Worm (Caenorhabditis elegans): Measurements from ENCODE around the gene ZK131.11.

The ZK131.11 gene

ce11 chrII:13833505-13833904 lies 41.5 kb downstream of the ZK131.11 start, which contains the start of gene F08G2.5:
Gene F08G2.5 (minus strand): TSS chrII:13833631.
- no peak for TF ChIP-seq pha-2 (tag; optimal IDR thresholded peaks at IDR 0.05)
- TF ChIP-seq ceh-48 (tag; optimal IDR thresholded peaks at IDR 0.05) = no peak
- no peak for TF ChIP-seq pros-1 (tag; optimal IDR thresholded peaks at IDR 0.05)
- TF ChIP-seq eyg-1 (tag; optimal IDR thresholded peaks at IDR 0.05) = no peak
- TF ChIP-seq F13H6.1 (tag; optimal IDR thresholded peaks at IDR 0.05) = no peak
- no peak for TF ChIP-seq K02D7.2 (tag; optimal IDR thresholded peaks at IDR 0.05)
- TF ChIP-seq K09A11.1 (tag; optimal IDR thresholded peaks at IDR 0.05; ENCODE audit: insufficient read depth) = no peak
- TF ChIP-seq hlh-8 (tag; optimal IDR thresholded peaks at IDR 0.05) = no peak
- no peak for TF ChIP-seq tbx-2 (tag; optimal IDR thresholded peaks at IDR 0.05)
- TF ChIP-seq dmd-4 (tag; optimal IDR thresholded peaks at IDR 0.05; ENCODE audit: borderline replicate concordance) = no peak
- no peak for TF ChIP-seq pha-4 (tag; optimal IDR thresholded peaks at IDR 0.05)

- TF ChIP-seq lim-6 (tag; optimal IDR thresholded peaks at IDR 0.05) (peak; percentile 25), dmd-4 (tag; optimal IDR thresholded peaks at IDR 0.05; ENCODE audit: borderline replicate concordance) (peak; percentile 46), hlh-13 (GFP tag; optimal IDR thresholded peaks at IDR 0.05) (peak; percentile 84), pax-1 (tag; optimal IDR thresholded peaks at IDR 0.05) (peak; percentile 60), npax-4 (tag; optimal IDR thresholded peaks at IDR 0.05) (peak; percentile 65), pag-3 (tag; optimal IDR thresholded peaks at IDR 0.05; ENCODE audit: borderline replicate concordance) (no peak), mec-3 (tag; optimal IDR thresholded peaks at IDR 0.05; ENCODE audit: borderline replicate concordance) (no peak), Y22D7AL.16 (tag; optimal IDR thresholded peaks at IDR 0.05) (peak; percentile 72), ceh-30 (tag; optimal IDR thresholded peaks at IDR 0.05) (no peak), elt-2 (tag; optimal IDR thresholded peaks at IDR 0.05) (peak; percentile 81), pha-4 (tag; optimal IDR thresholded peaks at IDR 0.05) (no peak), hlh-15 (tag; optimal IDR thresholded peaks at IDR 0.05) (peak; percentile 67), hlh-8 (tag; optimal IDR thresholded peaks at IDR 0.05) (peak; percentile 68), unc-42 (tag; optimal IDR thresholded peaks at IDR 0.05) (peak; percentile 80), gmeb-2 (tag; optimal IDR thresholded peaks at IDR 0.05) (peak; percentile 72), C38D4.7 (GFP tag; optimal IDR thresholded peaks at IDR 0.05) (peak; percentile 75), ceh-6 (GFP tag; optimal IDR thresholded peaks at IDR 0.05) (peak; percentile 58), K02D7.2 (tag; optimal IDR thresholded peaks at IDR 0.05) (peak; percentile 54), C08G9.2 (tag; optimal IDR thresholded peaks at IDR 0.05) (peak; percentile 61), ceh-9 (tag; optimal IDR thresholded peaks at IDR 0.05) (peak; percentile 59), lin-11 (tag; optimal IDR thresholded peaks at IDR 0.05) (peak; percentile 68), elt-4 (tag; optimal IDR thresholded peaks at IDR 0.05) (no peak), fkh-10 (GFP tag; optimal IDR thresholded peaks at IDR 0.05) (no peak), ceh-24 (tag; optimal IDR thresholded peaks at IDR 0.05) (peak; percentile 31), F13H6.1 (tag; optimal IDR thresholded peaks at IDR 0.05) (peak; percentile 67), ceh-34 (tag; optimal IDR thresholded peaks at IDR 0.05) (peak; percentile 65), ttx-3 (tag; optimal IDR thresholded peaks at IDR 0.05) (peak; percentile 73), ref-2 (tag; optimal IDR thresholded peaks at IDR 0.05) (peak; percentile 78), K09A11.1 (tag; optimal IDR thresholded peaks at IDR 0.05; ENCODE audit: insufficient read depth) (no peak), pha-2 (tag; optimal IDR thresholded peaks at IDR 0.05) (peak; percentile 83), unc-3 (GFP tag; conservative IDR thresholded peaks at IDR 0.05) (peak; percentile 87), unc-3 (tag; optimal IDR thresholded peaks at IDR 0.05) (peak; percentile 64), unc-86 (tag; optimal IDR thresholded peaks at IDR 0.05) (peak; percentile 72), fkh-6 (tag; optimal IDR thresholded peaks at IDR 0.05) (peak; percentile 61), T23F11.4 (GFP tag; optimal IDR thresholded peaks at IDR 0.05) (peak; percentile 83), ceh-19 (GFP tag; optimal IDR thresholded peaks at IDR 0.05) (peak; percentile 86), ceh-22 (tag; optimal IDR thresholded peaks at IDR 0.05) (no peak), ceh-14 (tag; optimal IDR thresholded peaks at IDR 0.05) (peak; percentile 80), zip-5 (tag; optimal IDR thresholded peaks at IDR 0.05) (peak; percentile 57), dve-1 (tag; optimal IDR thresholded peaks at IDR 0.05) (peak; percentile 81), ztf-16 (tag; optimal IDR thresholded peaks at IDR 0.05) (peak; percentile 65), unc-55 (GFP tag; optimal IDR thresholded peaks at IDR 0.05) (peak; percentile 62), sdc-2 (tag; optimal IDR thresholded peaks at IDR 0.05) (peak; percentile 32), fax-1 (tag; optimal IDR thresholded peaks at IDR 0.05) (peak; percentile 71)
These were observed 42.6 kb downstream of the ZK131.11 start for ce11 chrII:13834380-13835194.

Measured in whole organism, late embryonic.